Worm (Caenorhabditis elegans) whole organism, L3 larva: ENCODE results near the gene F55A4.7.

ENCODE experiments used
- ceh-82 ChIP-seq: fragments of 150-350 bp; optimal IDR thresholded peaks from 2 replicates; lab custom pipeline; 2014; ENCODE audit warnings: missing biosample characterization, missing genetic modification characterization
- elt-1 ChIP-seq: fragments of 150-350 bp; optimal IDR thresholded peaks from 2 replicates; lab custom pipeline; 2014; ENCODE audit warnings: missing biosample characterization, missing genetic modification characterization
- fkh-10 ChIP-seq: sonication (generic microtip); optimal IDR thresholded peaks from 2 replicates; lab custom pipeline; 2017; ENCODE audit warnings: missing biosample characterization, missing genetic modification reagents, missing genetic modification characterization
- nhr-43 ChIP-seq: sonication (generic microtip); optimal IDR thresholded peaks from 2 replicates; lab custom pipeline; 2016; ENCODE audit warnings: mild to moderate bottlenecking, missing genetic modification characterization, missing compliant biosample characterization; ENCODE audit not compliant: poor library complexity, severe bottlenecking
- ztf-11 ChIP-seq: fragments of 150-350 bp; optimal IDR thresholded peaks from 2 replicates; lab custom pipeline; 2014; ENCODE audit warnings: missing biosample characterization, missing genetic modification characterization

- no peak for TF ChIP-seq ceh-82 (tag; lab: Kevin White, UChicago)
- no peak for TF ChIP-seq elt-1 (tag; lab: Kevin White, UChicago)
- no peak for TF ChIP-seq nhr-43 (tag; lab: Kevin White, UChicago)
- TF ChIP-seq ztf-11 (tag; lab: Kevin White, UChicago), result no peak
- TF ChIP-seq fkh-10 (GFP tag; lab: Kevin White, UChicago), result no peak
These were observed 8.0 kb upstream of the F55A4.7 start, which contains the start of gene vpat-1 for ce11 chrX:1046156-1046831.
